Worm (Caenorhabditis elegans): ENCODE data around the gene gas-1.

gas-1 gene

DNA sequence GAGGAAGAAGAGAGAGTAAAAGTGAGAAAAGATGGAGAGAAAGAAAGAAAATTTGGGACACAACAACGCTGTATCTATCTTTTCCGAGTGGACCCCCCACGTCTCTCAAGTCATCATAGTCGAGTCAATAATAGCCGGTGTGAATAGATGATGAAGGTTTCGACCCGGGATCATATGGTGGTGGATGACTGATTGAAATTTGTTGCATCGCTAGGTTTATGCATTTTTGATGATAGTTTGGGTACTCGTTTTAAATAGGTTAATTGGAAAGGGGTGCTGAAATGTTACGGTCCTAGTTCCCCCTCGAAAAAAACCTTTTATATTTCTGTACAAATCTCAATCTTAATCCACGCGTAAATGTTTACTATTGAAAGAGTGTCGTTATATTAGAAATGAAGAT lies 34.7 kb downstream of the gas-1 start:
- TF ChIP-seq D2030.7 (GFP tag; IDR thresholded peaks at IDR 0.05): no peak

ce11 chrX:15554910-15555309 lies 35.3 kb downstream of the gas-1 start:
- no peak for TF ChIP-seq nfyb-1 (GFP tag; IDR thresholded peaks at IDR 0.05)

- TF ChIP-seq T07F8.4 (tag; optimal IDR thresholded peaks at IDR 0.05) (no peak), snpc-4 (GFP tag; optimal IDR thresholded peaks at IDR 0.05) (peak; percentile 24), snpc-4 (tag; optimal IDR thresholded peaks at IDR 0.05) (peak in 3 of 4 experiments; percentile 26 to 89 (median 83)), hmg-1.2 (GFP tag; IDR thresholded peaks at IDR 0.05) (0 out of 2 replicates have a peak, but pooled peaks have one; percentile 4)
These were observed 38.0 kb downstream of the gas-1 start for ce11 chrX:15552024-15552769.

- TF ChIP-seq F55B11.4 (tag; optimal IDR thresholded peaks at IDR 0.05; ENCODE audit: borderline replicate concordance, insufficient read depth): no peak
- no peak for TF ChIP-seq attf-3 (GFP tag; conservative IDR thresholded peaks at IDR 0.05)
- TF ChIP-seq ama-1 (optimal IDR thresholded peaks at IDR 0.05): no peak
- TF ChIP-seq ama-1 (GFP tag; optimal IDR thresholded peaks at IDR 0.05): no peak
- TF ChIP-seq egl-44 (GFP tag; IDR thresholded peaks at IDR 0.05): no peak
- TF ChIP-seq T07F8.4 (tag; optimal IDR thresholded peaks at IDR 0.05): no peak
- TF ChIP-seq F10E7.11 (tag; optimal IDR thresholded peaks at IDR 0.05): no peak
- no peak for TF ChIP-seq ztf-18 (tag; optimal IDR thresholded peaks at IDR 0.05)
- no peak for TF ChIP-seq repo-1 (tag; optimal IDR thresholded peaks at IDR 0.05)
- TF ChIP-seq F52B5.7 (tag; optimal IDR thresholded peaks at IDR 0.05): no peak
These were observed 39.4 kb downstream of the gas-1 start for ce11 chrX:15550769-15551168.

- TF ChIP-seq F33H1.4 (GFP tag; IDR thresholded peaks at IDR 0.05): no peak
- no peak for TF ChIP-seq madf-10 (tag; optimal IDR thresholded peaks at IDR 0.05)
- no peak for TF ChIP-seq nhr-80 (tag; optimal IDR thresholded peaks at IDR 0.05)
- no peak for TF ChIP-seq let-526 (GFP tag; IDR thresholded peaks at IDR 0.05)
- no peak for TF ChIP-seq ama-1 (optimal IDR thresholded peaks at IDR 0.05)
- no peak for TF ChIP-seq ama-1 (GFP tag; optimal IDR thresholded peaks at IDR 0.05)
- no peak for TF ChIP-seq nhr-120 (GFP tag; IDR thresholded peaks at IDR 0.05)
- TF ChIP-seq hlh-26 (GFP tag; conservative IDR thresholded peaks at IDR 0.05): no peak
- TF ChIP-seq hmg-20 (GFP tag; IDR thresholded peaks at IDR 0.05): no peak
- no peak for TF ChIP-seq ekl-4 (GFP tag; IDR thresholded peaks at IDR 0.05)
- no peak for TF ChIP-seq F23B12.7 (tag; optimal IDR thresholded peaks at IDR 0.05; ENCODE audit: insufficient read depth)
- no peak for TF ChIP-seq B0336.3 (GFP tag; IDR thresholded peaks at IDR 0.05)
These were observed 42.3 kb downstream of the gas-1 start for ce11 chrX:15547896-15548295.

DNA sequence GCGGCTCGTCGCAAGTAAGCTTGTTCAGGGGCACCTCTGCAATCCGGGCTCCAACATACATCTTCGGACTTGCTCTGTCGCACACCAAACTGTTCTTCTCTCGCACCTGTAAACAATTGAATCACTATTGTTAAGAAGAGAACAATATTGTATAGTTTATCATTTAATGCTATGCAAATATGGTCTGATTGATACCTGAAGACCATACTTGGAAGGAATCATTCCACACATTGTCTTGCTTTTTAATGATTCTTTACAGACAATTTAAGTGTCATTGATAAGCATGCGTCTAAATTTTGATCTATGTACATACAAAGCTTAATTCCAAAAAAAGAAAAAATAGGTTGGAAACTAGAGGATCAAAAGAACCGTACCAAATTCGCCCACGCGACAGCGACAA lies 43.3 kb downstream of the gas-1 start:
- TF ChIP-seq nhr-80 (tag; optimal IDR thresholded peaks at IDR 0.05) (peak; percentile 17), xnd-1 (tag; optimal IDR thresholded peaks at IDR 0.05) (no peak)

ce11 chrX:15545485-15545884 lies 44.7 kb downstream of the gas-1 start:
- TF ChIP-seq zfh-2 (GFP tag; conservative IDR thresholded peaks at IDR 0.05): no peak
- 0 out of 2 replicates have a peak, but pooled peaks have one; percentile 20 for TF ChIP-seq K11D2.4 (GFP tag; IDR thresholded peaks at IDR 0.05)
